Worm (Caenorhabditis elegans) whole organism, mixed stage, embryonic: ENCODE measurements around the gene pals-30.

Experiments used
- M03D4.4 ChIP-seq: sonication (generic microtip); optimal IDR thresholded peaks from 2 replicates; lab custom pipeline; 2017; ENCODE audit warnings: mild to moderate bottlenecking, missing genetic modification characterization, missing compliant biosample characterization
- bed-3 ChIP-seq: fragments of 200-800 bp; sonication (Bioruptor generic); optimal IDR thresholded peaks from 3 replicates; lab custom pipeline; 2018; ENCODE audit warnings: mild to moderate bottlenecking, missing genetic modification characterization, moderate library complexity, missing compliant biosample characterization
- blmp-1 ChIP-seq: fragments of 150-350 bp; optimal IDR thresholded peaks from 2 replicates; lab custom pipeline; 2014; ENCODE audit warnings: missing biosample characterization, missing genetic modification characterization
- ceh-39 ChIP-seq: fragments of 150-350 bp; optimal IDR thresholded peaks from 2 replicates; lab custom pipeline; 2014; ENCODE audit warnings: missing biosample characterization, missing genetic modification characterization
- ceh-43 ChIP-seq: fragments of 200-800 bp; sonication (Bioruptor generic); optimal IDR thresholded peaks from 2 replicates; lab custom pipeline; 2018; ENCODE audit warnings: mild to moderate bottlenecking, missing genetic modification characterization, moderate library complexity, missing compliant biosample characterization
- ceh-83 ChIP-seq: fragments of 200-800 bp; sonication (Bioruptor generic); optimal IDR thresholded peaks from 2 replicates; lab custom pipeline; 2018; ENCODE audit warnings: mild to moderate bottlenecking, missing genetic modification characterization, missing compliant biosample characterization
- ces-1 ChIP-seq: fragments of 150-350 bp; optimal IDR thresholded peaks from 2 replicates; lab custom pipeline; 2014; ENCODE audit warnings: missing biosample characterization, missing genetic modification reagents, missing genetic modification characterization
- cnd-1 ChIP-seq: fragments of 200-800 bp; sonication (Bioruptor generic); optimal IDR thresholded peaks from 2 replicates; lab custom pipeline; 2018; ENCODE audit warnings: mild to moderate bottlenecking, missing genetic modification characterization, missing compliant biosample characterization
- drap-1 ChIP-seq: fragments of 200-800 bp; sonication (Bioruptor generic); optimal IDR thresholded peaks from 3 replicates; lab custom pipeline; 2018; ENCODE audit warnings: mild to moderate bottlenecking, missing genetic modification characterization, missing compliant biosample characterization
- elt-1 ChIP-seq: sonication (generic microtip); optimal IDR thresholded peaks from 2 replicates; lab custom pipeline; 2017; ENCODE audit warnings: missing genetic modification characterization, mild to moderate bottlenecking, missing compliant biosample characterization, antibody characterized with exemption, moderate library complexity, borderline replicate concordance; ENCODE audit not compliant: insufficient read depth
- flh-1 ChIP-seq: fragments of 200-800 bp; sonication (Bioruptor generic); optimal IDR thresholded peaks from 2 replicates; lab custom pipeline; 2018; ENCODE audit warnings: mild to moderate bottlenecking, missing genetic modification characterization, moderate library complexity, missing compliant biosample characterization
- hlh-1 ChIP-seq: fragments of 150-350 bp; optimal IDR thresholded peaks from 2 replicates; lab custom pipeline; 2014; ENCODE audit warnings: missing biosample characterization, missing genetic modification reagents, missing genetic modification characterization
- lin-13 ChIP-seq: fragments of 150-350 bp; optimal IDR thresholded peaks from 2 replicates; lab custom pipeline; 2014; ENCODE audit warnings: missing biosample characterization, missing genetic modification characterization
- lin-32 ChIP-seq: fragments of 200-800 bp; sonication (Bioruptor generic); optimal IDR thresholded peaks from 2 replicates; lab custom pipeline; 2018; ENCODE audit warnings: mild to moderate bottlenecking, missing genetic modification characterization, missing compliant biosample characterization
- lsy-2 ChIP-seq: fragments of 150-350 bp; optimal IDR thresholded peaks from 2 replicates; lab custom pipeline; 2014; ENCODE audit warnings: missing biosample characterization, missing genetic modification characterization
- mab-5 ChIP-seq: fragments of 150-350 bp; optimal IDR thresholded peaks from 2 replicates; lab custom pipeline; 2014; ENCODE audit warnings: missing biosample characterization, missing genetic modification characterization
- mep-1 ChIP-seq: fragments of 150-350 bp; optimal IDR thresholded peaks from 2 replicates; lab custom pipeline; 2017; ENCODE audit warnings: missing biosample characterization, missing genetic modification reagents, missing genetic modification characterization, inconsistent platforms
- mls-2 ChIP-seq: sonication (generic microtip); optimal IDR thresholded peaks from 2 replicates; lab custom pipeline; 2016; ENCODE audit warnings: mild to moderate bottlenecking, missing genetic modification characterization, moderate library complexity, missing compliant biosample characterization
- nhr-12 ChIP-seq: fragments of 150-350 bp; optimal IDR thresholded peaks from 2 replicates; lab custom pipeline; 2014; ENCODE audit warnings: missing biosample characterization, missing genetic modification characterization
- nhr-2 ChIP-seq: fragments of 150-350 bp; optimal IDR thresholded peaks from 2 replicates; lab custom pipeline; 2014; ENCODE audit warnings: missing biosample characterization, missing genetic modification characterization
- nhr-28 ChIP-seq: fragments of 150-350 bp; optimal IDR thresholded peaks from 2 replicates; lab custom pipeline; 2014; ENCODE audit warnings: missing biosample characterization, missing genetic modification characterization
- nhr-76 ChIP-seq: sonication (generic microtip); optimal IDR thresholded peaks from 2 replicates; lab custom pipeline; 2017; ENCODE audit warnings: missing biosample characterization, missing genetic modification characterization
- pha-4 ChIP-seq: fragments of 150-350 bp; optimal IDR thresholded peaks from 2 replicates; lab custom pipeline; 2018; ENCODE audit warnings: missing biosample characterization, missing genetic modification reagents, missing genetic modification characterization
- snpc-4 ChIP-seq: fragments of 150-350 bp; optimal IDR thresholded peaks from 2 replicates; lab custom pipeline; 2014; ENCODE audit warnings: missing biosample characterization, missing genetic modification characterization
- sptf-1 ChIP-seq: sonication (generic microtip); optimal IDR thresholded peaks from 2 replicates; lab custom pipeline; 2017; ENCODE audit warnings: mild to moderate bottlenecking, missing genetic modification characterization, moderate library complexity, missing compliant biosample characterization
- tbx-8 ChIP-seq: fragments of 200-800 bp; sonication (Bioruptor generic); optimal IDR thresholded peaks from 2 replicates; lab custom pipeline; 2018; ENCODE audit warnings: mild to moderate bottlenecking, missing genetic modification characterization, moderate library complexity, missing compliant biosample characterization
- unc-120 ChIP-seq: sonication (generic microtip); optimal IDR thresholded peaks from 2 replicates; lab custom pipeline; 2017; ENCODE audit warnings: missing genetic modification characterization, missing compliant biosample characterization; ENCODE audit not compliant: poor library complexity, severe bottlenecking
- unc-39 ChIP-seq: fragments of 150-350 bp; optimal IDR thresholded peaks from 2 replicates; lab custom pipeline; 2014; ENCODE audit warnings: missing biosample characterization, missing genetic modification characterization
- unc-62 ChIP-seq: fragments of 150-350 bp; optimal IDR thresholded peaks from 2 replicates; lab custom pipeline; 2014; ENCODE audit warnings: missing biosample characterization, missing genetic modification reagents, missing genetic modification characterization
- zip-8 ChIP-seq: fragments of 150-350 bp; optimal IDR thresholded peaks from 2 replicates; lab custom pipeline; 2014; ENCODE audit warnings: missing biosample characterization, missing genetic modification characterization
- ztf-11 ChIP-seq: fragments of 150-350 bp; optimal IDR thresholded peaks from 2 replicates; lab custom pipeline; 2014; ENCODE audit warnings: missing biosample characterization, missing genetic modification characterization

pals-30 gene

DNA sequence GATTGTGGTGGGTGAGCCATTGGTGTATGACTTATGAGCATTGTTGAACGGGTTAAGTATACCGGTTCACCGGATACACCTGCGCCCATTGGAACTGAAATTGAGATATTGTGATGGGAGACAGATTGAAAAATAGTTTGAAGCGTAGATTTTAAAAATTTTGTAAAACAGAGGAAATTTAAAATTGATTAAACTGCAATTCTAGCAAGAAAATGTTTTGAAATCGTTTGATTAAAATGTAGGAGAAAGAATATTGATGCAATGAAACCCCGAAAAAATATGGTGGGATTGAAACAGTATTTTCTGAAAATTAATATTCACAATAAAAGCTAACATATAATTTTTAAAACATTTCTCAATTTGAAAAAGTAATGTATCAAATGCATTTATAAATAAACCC, 3.0 kb upstream of the pals-30 start, which contains the start of gene Y57G11B.6:
Y57G11B.6 (minus strand) TSS at position 101 of the 400 bp plus-strand sequence.
- TF ChIP-seq ceh-43 (GFP tag; lab: Kevin White, UChicago) = no peak
- no peak for TF ChIP-seq elt-1 (tag; lab: Kevin White, UChicago)
- TF ChIP-seq ceh-83 (GFP tag; lab: Kevin White, UChicago) = no peak
- no peak for TF ChIP-seq lsy-2
- no peak for TF ChIP-seq nhr-28 (tag; lab: Kevin White, UChicago)
- no peak for TF ChIP-seq nhr-2 (tag; lab: Kevin White, UChicago)
- TF ChIP-seq ztf-11 (tag; lab: Kevin White, UChicago) = no peak
- TF ChIP-seq M03D4.4 = no peak
- no peak for TF ChIP-seq lin-13 (tag; lab: Kevin White, UChicago)
- TF ChIP-seq hlh-1 (tag; lab: Kevin White, UChicago) = no peak
- TF ChIP-seq zip-8 (tag; lab: Kevin White, UChicago) = no peak
- TF ChIP-seq flh-1 (GFP tag; lab: Kevin White, UChicago) = no peak
- no peak for TF ChIP-seq lin-32 (GFP tag; lab: Kevin White, UChicago)
- TF ChIP-seq unc-39 (tag; lab: Kevin White, UChicago) = no peak
- TF ChIP-seq tbx-8 = no peak
- no peak for TF ChIP-seq blmp-1 (tag; lab: Kevin White, UChicago)
- no peak for TF ChIP-seq mls-2

DNA sequence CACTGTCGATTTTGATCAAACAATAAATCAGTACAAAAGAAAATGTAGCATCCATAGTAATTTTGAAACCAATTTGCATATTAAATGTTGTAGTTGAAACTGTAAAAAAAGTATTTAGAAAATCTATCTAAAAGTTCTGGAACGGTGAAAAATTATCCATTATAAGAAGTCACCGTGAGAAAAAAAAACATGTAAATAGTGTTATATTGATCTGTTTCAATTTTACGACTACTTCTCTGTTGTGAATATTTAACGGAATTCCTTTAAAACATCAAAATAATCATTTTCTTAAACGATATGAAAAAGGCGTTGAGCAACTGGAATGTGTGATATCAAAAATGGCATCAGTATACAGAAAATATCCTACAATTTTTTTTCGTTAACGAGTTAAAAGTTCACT, 2.5 kb downstream of the pals-30 start, which contains the start of gene T27E7.9:
T27E7.9 (minus strand) TSS at position 101 of the 400 bp plus-strand sequence.
- TF ChIP-seq nhr-12 (tag; lab: Kevin White, UChicago) = no peak
- TF ChIP-seq nhr-28 (tag; lab: Kevin White, UChicago) = no peak
- no peak for TF ChIP-seq sptf-1 (tag; lab: Kevin White, UChicago)
- no peak for TF ChIP-seq pha-4 (tag; lab: Kevin White, UChicago)
- no peak for TF ChIP-seq mep-1
- TF ChIP-seq ztf-11 (tag; lab: Kevin White, UChicago) = no peak
- TF ChIP-seq lin-32 (GFP tag; lab: Kevin White, UChicago) = no peak
- TF ChIP-seq ceh-43 (GFP tag; lab: Kevin White, UChicago) = no peak
- no peak for TF ChIP-seq snpc-4
- TF ChIP-seq lsy-2 = no peak
- TF ChIP-seq ces-1 = no peak
- TF ChIP-seq mab-5 (tag; lab: Kevin White, UChicago) = no peak
- TF ChIP-seq ceh-83 (GFP tag; lab: Kevin White, UChicago) = no peak
- no peak for TF ChIP-seq hlh-1 (tag; lab: Kevin White, UChicago)
- no peak for TF ChIP-seq mls-2
- no peak for TF ChIP-seq drap-1 (GFP tag; lab: Kevin White, UChicago)
- no peak for TF ChIP-seq elt-1 (tag; lab: Kevin White, UChicago)
- TF ChIP-seq zip-8 (tag; lab: Kevin White, UChicago) = no peak
- no peak for TF ChIP-seq cnd-1 (tag; lab: Kevin White, UChicago)
- TF ChIP-seq unc-62 = no peak

ce11 chrIV:14547292-14547691, 4.5 kb downstream of the pals-30 start:
- TF ChIP-seq mab-5 (tag; lab: Kevin White, UChicago) (no peak), lin-13 (tag; lab: Kevin White, UChicago) (no peak), nhr-12 (tag; lab: Kevin White, UChicago) (no peak), mls-2 (no peak), drap-1 (GFP tag; lab: Kevin White, UChicago) (no peak), mep-1 (no peak), lsy-2 (no peak), M03D4.4 (no peak), bed-3 (GFP tag; lab: Kevin White, UChicago) (no peak), pha-4 (tag; lab: Kevin White, UChicago) (no peak), tbx-8 (no peak), unc-62 (no peak)

DNA sequence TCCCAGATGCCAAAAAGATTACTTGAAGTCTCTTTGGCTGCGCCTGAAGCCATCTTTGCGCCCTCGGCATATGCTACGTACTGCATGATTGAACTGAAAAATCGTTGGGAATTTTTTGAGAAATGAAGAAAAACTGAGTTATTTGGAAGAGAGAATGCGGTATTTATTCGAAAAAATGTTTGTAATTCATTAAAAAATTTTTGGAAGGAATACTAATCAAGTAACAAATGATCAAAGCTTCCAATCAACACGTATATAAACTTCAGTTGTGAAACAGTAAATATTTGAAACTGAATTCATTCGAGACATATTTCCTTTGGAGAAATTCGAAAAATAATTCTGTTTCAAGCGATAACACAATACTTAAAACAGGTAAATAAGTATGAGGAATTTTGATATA, 9.3 kb downstream of the pals-30 start, which contains the start of gene pals-29:
pals-29 (minus strand) TSS at position 101 of the 400 bp plus-strand sequence.
- TF ChIP-seq snpc-4 = no peak
- TF ChIP-seq mab-5 (tag; lab: Kevin White, UChicago) = no peak
- TF ChIP-seq, all 35 proteins: peak for 0

DNA sequence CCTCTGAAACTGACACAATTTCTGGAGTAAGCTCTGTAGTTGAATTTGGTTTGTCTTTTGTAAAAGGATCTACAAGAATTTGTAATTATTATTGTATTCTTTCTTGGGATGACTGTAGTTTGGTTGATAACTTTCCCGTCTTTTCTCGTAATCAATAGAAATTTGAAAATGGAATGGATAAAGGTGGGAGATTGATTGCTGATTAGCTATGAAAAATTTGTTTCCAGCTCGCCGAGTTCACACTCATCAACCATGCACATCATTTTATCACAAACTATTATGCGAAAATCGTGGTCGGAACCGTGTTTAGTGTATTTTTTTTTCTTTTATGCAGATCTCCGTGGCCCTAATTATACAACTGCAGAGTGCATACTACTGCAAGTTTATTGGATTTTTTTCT, 14.9 kb downstream of the pals-30 start, which contains the start of gene T27E7.5:
T27E7.5 (plus strand) TSS at position 253 of the 400 bp plus-strand sequence.
- no peak for TF ChIP-seq ceh-39
- TF ChIP-seq ces-1 = no peak
- no peak for TF ChIP-seq mep-1
- no peak for TF ChIP-seq flh-1 (GFP tag; lab: Kevin White, UChicago)
- TF ChIP-seq sptf-1 (tag; lab: Kevin White, UChicago) = no peak
- no peak for TF ChIP-seq lin-13 (tag; lab: Kevin White, UChicago)
- TF ChIP-seq ceh-43 (GFP tag; lab: Kevin White, UChicago) = no peak
- no peak for TF ChIP-seq lin-32 (GFP tag; lab: Kevin White, UChicago)
- TF ChIP-seq unc-120 (tag; lab: Kevin White, UChicago) = no peak
- no peak for TF ChIP-seq unc-62
- no peak for TF ChIP-seq nhr-12 (tag; lab: Kevin White, UChicago)
- TF ChIP-seq nhr-76 = no peak
- no peak for TF ChIP-seq elt-1 (tag; lab: Kevin White, UChicago)
